Worm (Caenorhabditis elegans) whole organism, L3 larva: Measurements from ENCODE around the gene F53B1.9.

Experiments
- R02D3.7 ChIP-seq: fragments of 150-350 bp; optimal IDR thresholded peaks from 2 replicates; lab custom pipeline; 2014; ENCODE audit warnings: missing biosample characterization, missing genetic modification characterization
- ZK546.5 ChIP-seq: sonication (generic microtip); optimal IDR thresholded peaks from 2 replicates; lab custom pipeline; 2017; ENCODE audit warnings: missing biosample characterization, missing genetic modification characterization
- aly-2 ChIP-seq: fragments of 150-350 bp; optimal IDR thresholded peaks from 2 replicates; lab custom pipeline; 2014; ENCODE audit warnings: missing biosample characterization, missing genetic modification characterization
- ama-1 ChIP-seq: fragments of 150-350 bp; optimal IDR thresholded peaks from 2 replicates; lab custom pipeline; 2018
- ceh-16 ChIP-seq: sonication (generic microtip); optimal IDR thresholded peaks from 2 replicates; lab custom pipeline; 2017; ENCODE audit warnings: missing biosample characterization, missing genetic modification characterization
- ceh-28 ChIP-seq: fragments of 150-350 bp; optimal IDR thresholded peaks from 2 replicates; lab custom pipeline; 2014; ENCODE audit warnings: missing biosample characterization, missing genetic modification reagents, missing genetic modification characterization
- ceh-9 ChIP-seq: sonication (generic microtip); optimal IDR thresholded peaks from 2 replicates; lab custom pipeline; 2018; ENCODE audit warnings: missing biosample characterization, missing genetic modification characterization
- egl-27 ChIP-seq: sonication (generic microtip); optimal IDR thresholded peaks from 4 replicates; lab custom pipeline; 2017; ENCODE audit warnings: missing biosample characterization, missing genetic modification reagents, missing genetic modification characterization
- egl-5 ChIP-seq: fragments of 150-350 bp; optimal IDR thresholded peaks from 2 replicates; lab custom pipeline; 2017; ENCODE audit warnings: missing biosample characterization, missing genetic modification reagents, missing genetic modification characterization, inconsistent platforms
- elt-1 ChIP-seq: fragments of 150-350 bp; optimal IDR thresholded peaks from 2 replicates; lab custom pipeline; 2014; ENCODE audit warnings: missing biosample characterization, missing genetic modification characterization
- elt-2 ChIP-seq: sonication (generic microtip); optimal IDR thresholded peaks from 2 replicates; lab custom pipeline; 2016; ENCODE audit warnings: missing genetic modification reagents, mild to moderate bottlenecking, missing genetic modification characterization, missing compliant biosample characterization
- eor-1 ChIP-seq, 2 experiments: fragments of 150-350 bp; optimal IDR thresholded peaks; 2 replicates each; lab custom pipeline; 2014 to 2018; ENCODE audit warnings: missing biosample characterization in 2 of 2, missing genetic modification characterization in 2 of 2
- fkh-10 ChIP-seq: sonication (generic microtip); optimal IDR thresholded peaks from 2 replicates; lab custom pipeline; 2017; ENCODE audit warnings: missing biosample characterization, missing genetic modification reagents, missing genetic modification characterization
- fkh-2 ChIP-seq: fragments of 150-350 bp; optimal IDR thresholded peaks from 2 replicates; lab custom pipeline; 2014; ENCODE audit warnings: missing biosample characterization, missing genetic modification reagents, missing genetic modification characterization
- hmg-11 ChIP-seq: sonication (generic microtip); optimal IDR thresholded peaks from 2 replicates; lab custom pipeline; 2016; ENCODE audit warnings: missing genetic modification characterization, missing compliant biosample characterization
- lin-15B ChIP-seq: fragments of 150-350 bp; optimal IDR thresholded peaks from 2 replicates; lab custom pipeline; 2014; ENCODE audit warnings: missing biosample characterization, missing genetic modification characterization
- lin-39 ChIP-seq: fragments of 150-350 bp; optimal IDR thresholded peaks from 2 replicates; lab custom pipeline; 2018; ENCODE audit warnings: missing biosample characterization, missing genetic modification reagents, missing genetic modification characterization
- lsy-12 ChIP-seq: sonication (generic microtip); optimal IDR thresholded peaks from 2 replicates; lab custom pipeline; 2016; ENCODE audit warnings: mild to moderate bottlenecking, missing genetic modification characterization, missing compliant biosample characterization
- mdl-1 ChIP-seq: fragments of 150-350 bp; optimal IDR thresholded peaks from 2 replicates; lab custom pipeline; 2014; ENCODE audit warnings: missing biosample characterization, missing genetic modification characterization
- mml-1 ChIP-seq: fragments of 150-350 bp; sonication (generic microtip); optimal IDR thresholded peaks from 3 replicates; lab custom pipeline; 2014; ENCODE audit warnings: missing biosample characterization, missing genetic modification characterization
- nfya-1 ChIP-seq: sonication (generic microtip); optimal IDR thresholded peaks from 2 replicates; lab custom pipeline; 2017; ENCODE audit warnings: missing genetic modification characterization, mild to moderate bottlenecking, missing compliant biosample characterization, antibody characterized with exemption, moderate library complexity; ENCODE audit not compliant: insufficient read depth
- nhr-12 ChIP-seq: fragments of 150-350 bp; optimal IDR thresholded peaks from 2 replicates; lab custom pipeline; 2014; ENCODE audit warnings: missing biosample characterization, missing genetic modification characterization
- nhr-23 ChIP-seq: fragments of 150-350 bp; optimal IDR thresholded peaks from 2 replicates; lab custom pipeline; 2014; ENCODE audit warnings: missing biosample characterization, missing genetic modification reagents, missing genetic modification characterization
- nhr-237 ChIP-seq: fragments of 150-350 bp; optimal IDR thresholded peaks from 2 replicates; lab custom pipeline; 2014; ENCODE audit warnings: missing biosample characterization, missing genetic modification characterization
- nhr-25 ChIP-seq: sonication (generic microtip); optimal IDR thresholded peaks from 2 replicates; lab custom pipeline; 2017; ENCODE audit warnings: missing biosample characterization, missing genetic modification characterization
- nhr-28 ChIP-seq: fragments of 150-350 bp; optimal IDR thresholded peaks from 2 replicates; lab custom pipeline; 2014; ENCODE audit warnings: missing biosample characterization, missing genetic modification characterization
- nhr-43 ChIP-seq: sonication (generic microtip); optimal IDR thresholded peaks from 2 replicates; lab custom pipeline; 2016; ENCODE audit warnings: mild to moderate bottlenecking, missing genetic modification characterization, missing compliant biosample characterization; ENCODE audit not compliant: poor library complexity, severe bottlenecking
- nhr-76 ChIP-seq: fragments of 150-350 bp; sonication (generic microtip); optimal IDR thresholded peaks from 5 replicates; lab custom pipeline; 2014; ENCODE audit warnings: missing biosample characterization, missing genetic modification characterization
- nhr-77 ChIP-seq: fragments of 150-350 bp; optimal IDR thresholded peaks from 2 replicates; lab custom pipeline; 2014; ENCODE audit warnings: missing biosample characterization, missing genetic modification characterization
- pqm-1 ChIP-seq: fragments of 150-350 bp; optimal IDR thresholded peaks from 2 replicates; lab custom pipeline; 2017; ENCODE audit warnings: missing biosample characterization, missing genetic modification characterization, inconsistent platforms
- sea-2 ChIP-seq: fragments of 150-350 bp; sonication (generic microtip); optimal IDR thresholded peaks from 4 replicates; lab custom pipeline; 2014; ENCODE audit warnings: missing biosample characterization, missing genetic modification reagents, missing genetic modification characterization
- skn-1 ChIP-seq: fragments of 150-350 bp; optimal IDR thresholded peaks from 2 replicates; lab custom pipeline; 2014; ENCODE audit warnings: missing biosample characterization, missing genetic modification characterization
- tbx-2 ChIP-seq: sonication (generic microtip); optimal IDR thresholded peaks from 2 replicates; lab custom pipeline; 2016; ENCODE audit warnings: mild to moderate bottlenecking, missing genetic modification characterization, missing compliant biosample characterization
- unc-62 ChIP-seq: fragments of 150-350 bp; sonication (generic microtip); optimal IDR thresholded peaks from 4 replicates; lab custom pipeline; 2014; ENCODE audit warnings: missing biosample characterization, missing genetic modification reagents, missing genetic modification characterization
- zag-1 ChIP-seq: fragments of 150-350 bp; optimal IDR thresholded peaks from 2 replicates; lab custom pipeline; 2014; ENCODE audit warnings: missing biosample characterization, missing genetic modification characterization

The F53B1.9 gene

DNA sequence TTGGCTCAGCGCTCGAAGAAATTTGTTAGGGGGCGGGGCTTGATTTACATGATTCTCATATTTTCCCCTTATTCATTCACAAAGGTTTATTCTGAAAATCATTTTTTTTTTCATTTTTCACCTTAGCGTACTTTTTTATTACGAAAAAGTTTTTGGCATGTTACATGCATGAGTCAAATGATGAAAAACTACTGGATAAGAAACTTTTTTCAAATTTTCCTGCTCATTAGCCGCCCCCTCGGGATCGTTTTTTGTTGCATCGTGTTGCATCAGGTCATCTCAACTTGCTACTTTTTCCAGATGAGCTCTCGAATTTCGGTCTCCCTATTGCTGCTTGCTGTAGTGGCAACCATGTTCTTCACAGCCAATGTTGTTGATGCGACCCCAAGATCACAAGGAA lies 31.4 kb upstream of the F53B1.9 start, which contains the start of gene pdf-2:
Gene pdf-2 (plus strand): TSS at position 301 of the 400 bp plus-strand sequence.
- no peak for TF ChIP-seq mdl-1 (tag; lab: Kevin White, UChicago)
- TF ChIP-seq lin-15B (tag; lab: Kevin White, UChicago): no peak
- TF ChIP-seq ZK546.5 (tag; lab: Kevin White, UChicago): no peak
- no peak for TF ChIP-seq nhr-43 (tag; lab: Kevin White, UChicago)
- no peak for TF ChIP-seq lin-39 (tag; lab: Kevin White, UChicago)
- TF ChIP-seq nfya-1 (tag; lab: Kevin White, UChicago): no peak
- no peak for TF ChIP-seq egl-27 (tag; lab: Kevin White, UChicago)
- no peak for TF ChIP-seq unc-62 (GFP tag; lab: Kevin White, UChicago)
- TF ChIP-seq ceh-28 (tag; lab: Kevin White, UChicago): no peak
- TF ChIP-seq hmg-11 (tag; lab: Kevin White, UChicago): no peak
- TF ChIP-seq eor-1 (tag; optimal IDR thresholded peaks at IDR 0.05; lab: Kevin White, UChicago): no peak
- no peak for TF ChIP-seq sea-2 (GFP tag; lab: Kevin White, UChicago)
- TF ChIP-seq ceh-16 (tag; lab: Kevin White, UChicago): no peak
- TF ChIP-seq ceh-9 (tag; lab: Kevin White, UChicago): no peak
- no peak for TF ChIP-seq nhr-237 (tag; lab: Kevin White, UChicago)
- no peak for TF ChIP-seq aly-2
- no peak for TF ChIP-seq nhr-77 (tag; lab: Kevin White, UChicago)
- TF ChIP-seq lsy-12 (tag; lab: Kevin White, UChicago): no peak
- no peak for TF ChIP-seq zag-1

DNA sequence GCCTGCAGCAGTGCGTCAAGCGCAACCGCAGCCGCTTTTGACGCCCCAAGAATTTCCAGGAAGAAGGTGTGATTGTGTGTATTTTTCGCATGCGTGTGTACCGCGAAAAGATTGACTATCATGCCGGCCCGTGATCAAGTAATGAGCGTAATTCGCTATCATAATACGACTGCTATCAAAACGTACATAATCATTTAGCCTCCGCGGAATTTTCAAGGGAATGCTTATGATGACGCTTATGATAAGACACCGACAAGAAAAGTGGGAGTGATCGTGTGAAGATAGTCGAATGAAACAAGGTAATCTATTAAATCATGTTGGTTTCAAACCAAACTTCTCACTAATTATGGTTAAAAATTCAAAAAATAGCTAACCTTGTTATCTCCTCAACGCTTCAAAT lies 26.2 kb upstream of the F53B1.9 start:
- peak; percentile 40 for TF ChIP-seq elt-2 (tag; lab: Kevin White, UChicago)
- peak; percentile 42 for TF ChIP-seq nhr-25 (tag; lab: Kevin White, UChicago)
- no peak for TF ChIP-seq mml-1 (tag; lab: Kevin White, UChicago)

- TF ChIP-seq nhr-76 (tag; lab: Kevin White, UChicago) (no peak), elt-1 (tag; lab: Kevin White, UChicago) (no peak), ama-1 (no peak), lin-39 (tag; lab: Kevin White, UChicago) (no peak), hmg-11 (tag; lab: Kevin White, UChicago) (no peak), egl-5 (no peak), ZK546.5 (tag; lab: Kevin White, UChicago) (no peak), pqm-1 (no peak), tbx-2 (tag; lab: Kevin White, UChicago) (no peak), egl-27 (tag; lab: Kevin White, UChicago) (no peak), aly-2 (no peak)
- TF ChIP-seq, all 47 proteins: peak for 0
Measured at ce11 chrX:2153780-2154179, 22.1 kb upstream of the F53B1.9 start.

DNA sequence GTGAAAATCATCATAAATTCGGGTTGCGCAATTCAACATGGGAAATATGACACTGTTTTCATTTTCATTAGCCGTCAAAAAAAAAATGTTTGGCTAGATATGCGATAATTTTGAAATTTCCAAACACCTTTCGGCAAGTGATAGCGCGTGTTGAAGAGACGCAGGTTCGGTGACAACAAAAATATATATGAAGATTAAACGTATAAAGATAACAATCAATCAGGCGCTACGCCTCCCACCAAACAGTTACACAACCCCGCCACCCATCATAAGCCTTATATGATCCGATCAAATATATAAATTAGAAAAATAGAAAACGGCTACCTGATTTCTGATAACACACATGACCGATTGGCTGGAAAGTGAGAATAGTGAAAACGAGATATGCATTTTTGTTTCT lies 20.4 kb upstream of the F53B1.9 start:
- TF ChIP-seq ceh-9 (tag; lab: Kevin White, UChicago) (no peak), fkh-2 (no peak)

ce11 chrX:2150006-2150405 lies 18.4 kb upstream of the F53B1.9 start, which contains the start of gene npax-2:
npax-2 (minus strand) TSS chrX:2150106.
- TF ChIP-seq lsy-12 (tag; lab: Kevin White, UChicago): no peak

ce11 chrX:2145629-2146028 lies 14.0 kb upstream of the F53B1.9 start, which contains the start of gene dpy-3:
dpy-3 (minus strand) TSS chrX:2145647.
- TF ChIP-seq fkh-10 (GFP tag; lab: Kevin White, UChicago): no peak
- TF ChIP-seq elt-1 (tag; lab: Kevin White, UChicago): peak; percentile 39
- no peak for TF ChIP-seq nhr-77 (tag; lab: Kevin White, UChicago)
- TF ChIP-seq skn-1: no peak
- TF ChIP-seq nhr-237 (tag; lab: Kevin White, UChicago): no peak
- no peak for TF ChIP-seq ama-1
- TF ChIP-seq nhr-23: peak; percentile 88
- no peak for TF ChIP-seq nhr-12 (tag; lab: Kevin White, UChicago)
- no peak for TF ChIP-seq nhr-28
- no peak for TF ChIP-seq R02D3.7 (tag; lab: Kevin White, UChicago)
- TF ChIP-seq fkh-2: no peak
- TF ChIP-seq, all 47 proteins: peak for 2
